Worm (Caenorhabditis elegans) whole organism, L4 larva: ENCODE data around the gene sas-4.
"Not testable (repeated sequence)": the region's sequence is repeated elsewhere in the genome, so short reads cannot be mapped to it uniquely, and the experiment has no call there.

ENCODE experiments used
- ceh-82 ChIP-seq: sonication (generic microtip); optimal IDR thresholded peaks from 2 replicates; lab custom pipeline; 2017; ENCODE audit warnings: missing biosample characterization, missing genetic modification characterization
- egl-27 ChIP-seq: sonication (generic microtip); optimal IDR thresholded peaks from 3 replicates; lab custom pipeline; 2017; ENCODE audit warnings: missing biosample characterization, missing genetic modification reagents, missing genetic modification characterization
- ztf-11 ChIP-seq: fragments of 150-350 bp; optimal IDR thresholded peaks from 2 replicates; lab custom pipeline; 2014; ENCODE audit warnings: missing biosample characterization, missing genetic modification characterization

DNA sequence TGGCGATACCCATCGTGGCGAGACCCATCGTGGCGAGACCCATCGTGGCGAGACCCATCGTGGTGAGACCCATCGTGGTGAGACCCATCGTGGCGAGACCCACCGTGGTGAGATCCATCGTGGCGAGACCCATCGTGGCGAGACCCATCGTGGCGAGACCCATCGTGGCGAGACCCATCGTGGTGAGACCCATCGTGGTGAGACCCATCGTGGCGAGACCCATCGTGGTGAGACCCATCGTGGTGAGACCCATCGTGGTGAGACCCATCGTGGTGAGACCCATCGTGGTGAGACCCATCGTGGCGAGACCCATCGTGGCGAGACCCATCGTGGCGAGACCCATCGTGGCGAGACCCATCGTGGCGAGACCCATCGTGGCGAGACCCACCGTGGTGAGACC lies 17.2 kb upstream of the sas-4 start:
- TF ChIP-seq ceh-82; ztf-11 (tag; lab: Kevin White, UChicago); egl-27 (tag; lab: Kevin White, UChicago): not testable (repeated sequence)
